Fruit fly (Drosophila melanogaster): ENCODE results near the gene CG14262.
A peak's percentile ranks its signal among the peaks of the same experiment; 100 is the strongest.

Gene CG14262

DNA sequence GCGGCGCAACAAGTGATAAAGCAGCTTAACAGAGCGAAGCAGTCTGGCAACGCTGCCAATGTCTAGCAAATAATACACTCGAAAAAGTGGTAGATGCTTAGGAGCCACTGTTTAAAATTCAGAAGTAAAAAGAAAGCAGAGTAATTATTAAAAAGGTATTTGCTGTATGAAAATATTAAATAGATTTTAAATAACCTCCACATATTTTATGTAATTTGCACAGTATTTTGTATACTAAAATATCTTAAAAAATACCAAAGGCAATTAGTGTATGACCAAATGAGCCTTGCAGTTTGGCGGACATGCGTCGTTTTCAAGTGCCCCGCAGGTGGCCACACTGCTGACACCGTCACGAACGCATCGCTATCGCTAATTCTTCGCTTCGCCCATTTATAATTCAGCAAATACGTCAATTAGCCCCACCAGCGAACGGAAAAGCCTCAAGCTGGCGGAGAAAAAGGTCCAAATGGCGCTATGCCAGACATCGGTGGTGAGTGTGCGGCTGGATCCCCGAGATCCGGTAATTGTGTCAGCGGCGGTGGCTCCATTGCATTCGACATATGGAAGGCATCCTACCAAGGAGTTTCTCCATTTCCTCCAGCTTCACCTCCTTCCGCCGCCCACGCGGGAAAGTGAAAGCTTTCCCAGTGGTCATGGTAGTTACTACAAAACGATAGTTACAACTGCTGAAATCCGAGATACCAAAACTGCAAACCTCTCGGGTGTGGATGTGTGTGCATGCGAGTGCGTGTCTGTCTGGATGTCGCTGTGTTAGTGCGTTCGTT, 11.9 kb downstream of the CG14262 start, which contains the start of gene pll (continued):
- TF ChIP-seq dm (GFP tag; optimal IDR thresholded peaks at IDR 0.05) (peak; percentile 49), gro (GFP tag; optimal IDR thresholded peaks at IDR 0.05) (peak; percentile 58), Sry-δ (GFP tag; optimal IDR thresholded peaks at IDR 0.05) (peak; percentile 82), NC2β (GFP tag; optimal IDR thresholded peaks at IDR 0.05) (peak; percentile 53), CG6765 (GFP tag; optimal IDR thresholded peaks at IDR 0.05) (peak; percentile 8), danr (GFP tag; IDR thresholded peaks at IDR 0.05) (peak; percentile 5; the same call in 1 of the 2 replicates), CG13123 (GFP tag; optimal IDR thresholded peaks at IDR 0.05) (peak; percentile 79), hbn (GFP tag; IDR thresholded peaks at IDR 0.05; ENCODE audit: partially characterized antibody) (peak; percentile 44; the same call in 1 of the 2 replicates), insv (GFP tag; optimal IDR thresholded peaks at IDR 0.05) (peak in 1 of 2 experiments; percentile 47), prd (optimal IDR thresholded peaks at IDR 0.05) (no peak), prd (GFP tag; IDR thresholded peaks at IDR 0.05) (peak; percentile 91), CG10147 (GFP tag; optimal IDR thresholded peaks at IDR 0.05) (peak; percentile 71), CG11723 (GFP tag; optimal IDR thresholded peaks at IDR 0.05) (no peak), row (GFP tag; IDR thresholded peaks at IDR 0.05) (peak; percentile 89), croc (GFP tag; conservative IDR thresholded peaks at IDR 0.05) (peak; percentile 55), crc (GFP tag; optimal IDR thresholded peaks at IDR 0.05) (peak; percentile 64), Rx (GFP tag; IDR thresholded peaks at IDR 0.05) (peak; percentile 83), CG8089 (GFP tag; optimal IDR thresholded peaks at IDR 0.05) (peak; percentile 38), CG8478 (optimal IDR thresholded peaks at IDR 0.05) (no peak), dimm (GFP tag; IDR thresholded peaks at IDR 0.05) (peak; percentile 62; the same call in 1 of the 2 replicates), CG7928 (GFP tag; optimal IDR thresholded peaks at IDR 0.05) (peak; percentile 35), gsb-n (tag; optimal IDR thresholded peaks at IDR 0.05) (peak; percentile 83), Nf-YA (GFP tag; IDR thresholded peaks at IDR 0.05) (peak; percentile 77), mld (GFP tag; IDR thresholded peaks at IDR 0.05; ENCODE audit: partially characterized antibody) (no peak), Lim3 (GFP tag; IDR thresholded peaks at IDR 0.05) (0 out of 2 replicates have a peak, but pooled peaks have one; percentile 7), ftz-f1 (GFP tag; optimal IDR thresholded peaks at IDR 0.05) (peak; percentile 40), nau (GFP tag; optimal IDR thresholded peaks at IDR 0.05) (no peak), CG12104 (GFP tag; optimal IDR thresholded peaks at IDR 0.05) (peak; percentile 31), CG31365 (tag; optimal IDR thresholded peaks at IDR 0.05) (no peak), Dip2 (GFP tag; IDR thresholded peaks at IDR 0.05) (no peak), Tbp (GFP tag; optimal IDR thresholded peaks at IDR 0.05) (peak; percentile 69), caup (GFP tag; optimal IDR thresholded peaks at IDR 0.05; ENCODE audit: severe bottlenecking) (peak; percentile 58), trem (tag; optimal IDR thresholded peaks at IDR 0.05) (peak; percentile 93), sens (GFP tag) (peak; percentile 94), CG10366 (GFP tag; IDR thresholded peaks at IDR 0.05) (peak; percentile 90), ind (GFP tag; optimal IDR thresholded peaks at IDR 0.05) (peak; percentile 83), Hmr (GFP tag; optimal IDR thresholded peaks at IDR 0.05) (peak; percentile 88), bbx (GFP tag; IDR thresholded peaks at IDR 0.05; ENCODE audit: partially characterized antibody) (peak; percentile 48), BEAF-32 (GFP tag; optimal IDR thresholded peaks at IDR 0.05) (peak; percentile 83), Trl (optimal IDR thresholded peaks at IDR 0.05) (no peak), Trl (GFP tag; optimal IDR thresholded peaks at IDR 0.05) (peak; percentile 68), Deaf1 (tag; optimal IDR thresholded peaks at IDR 0.05) (peak; percentile 58), CG11560 (tag; IDR thresholded peaks at IDR 0.05) (peak; percentile 58; the same call in 1 of the 3 replicates), Drgx (GFP tag; IDR thresholded peaks at IDR 0.05) (peak; percentile 90), CG13624 (GFP tag; optimal IDR thresholded peaks at IDR 0.05) (peak; percentile 77), CG8944 (GFP tag; optimal IDR thresholded peaks at IDR 0.05) (peak; percentile 64), chinmo (GFP tag; IDR thresholded peaks at IDR 0.05; ENCODE audit: partially characterized antibody) (0 out of 4 replicates have a peak, but pooled peaks have one; percentile 60), CG9609 (GFP tag; optimal IDR thresholded peaks at IDR 0.05) (peak; percentile 53), CG34422 (GFP tag; IDR thresholded peaks at IDR 0.05) (peak; percentile 87), CG1024 (GFP tag; IDR thresholded peaks at IDR 0.05) (peak; percentile 84)
